Worm (Caenorhabditis elegans): ENCODE measurements around the gene T08D10.3.

DNA sequence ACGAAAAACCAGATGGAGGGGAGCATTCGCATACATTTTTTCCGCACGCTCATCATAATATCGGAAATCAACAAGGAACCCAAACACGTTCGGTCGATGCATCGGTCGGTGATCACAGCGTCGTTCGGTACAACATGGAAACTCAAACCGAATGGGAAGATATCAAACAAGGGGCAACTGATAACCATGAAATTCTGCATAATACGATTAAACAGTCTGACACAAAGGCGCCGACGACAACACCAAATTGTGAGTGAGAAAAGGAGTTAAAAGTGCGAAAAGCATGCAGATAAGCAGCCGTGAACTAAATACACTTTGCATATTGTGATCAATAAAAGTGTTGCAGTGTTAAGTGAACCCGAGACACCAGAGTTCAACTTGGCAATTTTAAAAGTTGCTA is 30.0 kb upstream of the T08D10.3 start:
- TF ChIP-seq lsy-2 (tag; optimal IDR thresholded peaks at IDR 0.05) (no peak), pag-3 (tag; optimal IDR thresholded peaks at IDR 0.05; ENCODE audit: borderline replicate concordance, insufficient read depth) (no peak), unc-62 (GFP tag; optimal IDR thresholded peaks at IDR 0.05) (no peak), unc-130 (tag; optimal IDR thresholded peaks at IDR 0.05) (no peak), ceh-88 (GFP tag; IDR thresholded peaks at IDR 0.05) (no peak), fkh-10 (GFP tag; optimal IDR thresholded peaks at IDR 0.05) (no peak), nhr-11 (tag; optimal IDR thresholded peaks at IDR 0.05) (no peak), snu-23 (GFP tag; optimal IDR thresholded peaks at IDR 0.05) (no peak), nhr-90 (tag; optimal IDR thresholded peaks at IDR 0.05; ENCODE audit: poor library complexity) (no peak)
